Worm (Caenorhabditis elegans) whole organism, L4 larva: ENCODE measurements around the gene ugt-14.

ENCODE experiments used
- F10B5.3 ChIP-seq: sonication (generic microtip); optimal IDR thresholded peaks from 2 replicates; lab custom pipeline; 2016; ENCODE audit warnings: mild to moderate bottlenecking, missing genetic modification characterization, missing compliant biosample characterization
- F26F4.8 ChIP-seq: fragments of 200-800 bp; sonication (Bioruptor generic); conservative IDR thresholded peaks from 2 replicates; pipeline ENCODE4 v1.3.6; 2022; ENCODE audit warnings: missing genetic modification characterization, missing compliant biosample characterization
- T20F7.1 ChIP-seq: fragments of 200-800 bp; sonication (Bioruptor generic); optimal IDR thresholded peaks from 2 replicates; lab custom pipeline; 2018; ENCODE audit warnings: mild to moderate bottlenecking, missing genetic modification characterization, missing compliant biosample characterization
- Y48G9A.11 ChIP-seq: fragments of 200-800 bp; sonication (Bioruptor generic); IDR thresholded peaks from 2 replicates; pipeline ENCODE4 v1.3.6; 2022; ENCODE audit warnings: missing genetic modification reagents, missing genetic modification characterization, missing compliant biosample characterization
- Y5F2A.4 ChIP-seq: fragments of 200-800 bp; sonication (Bioruptor generic); optimal IDR thresholded peaks from 2 replicates; lab custom pipeline; 2018; ENCODE audit warnings: mild to moderate bottlenecking, missing genetic modification characterization, missing compliant biosample characterization
- Y75B8A.6 ChIP-seq: fragments of 200-800 bp; sonication (Bioruptor generic); IDR thresholded peaks from 2 replicates; pipeline ENCODE4 v1.3.6; 2022; ENCODE audit warnings: missing genetic modification reagents, missing genetic modification characterization, missing compliant biosample characterization
- aha-1 ChIP-seq: fragments of 150-350 bp; peaks from one replicate; lab custom pipeline; 2014; ENCODE audit warnings: missing biosample characterization, missing genetic modification characterization
- ceh-28 ChIP-seq: fragments of 150-350 bp; optimal IDR thresholded peaks from 2 replicates; lab custom pipeline; 2014; ENCODE audit warnings: missing biosample characterization, missing genetic modification reagents, missing genetic modification characterization
- ceh-62 ChIP-seq: sonication (generic microtip); optimal IDR thresholded peaks from 2 replicates; lab custom pipeline; 2017; ENCODE audit warnings: missing biosample characterization, missing genetic modification characterization
- cey-2 ChIP-seq: sonication (generic microtip); optimal IDR thresholded peaks from 3 replicates; lab custom pipeline; 2017; ENCODE audit warnings: missing genetic modification characterization, mild to moderate bottlenecking, missing compliant biosample characterization, antibody characterized with exemption, borderline replicate concordance; ENCODE audit not compliant: insufficient read depth
- daf-19 ChIP-seq: fragments of 200-800 bp; sonication (Bioruptor generic); conservative IDR thresholded peaks from 2 replicates; pipeline ENCODE4 v1.3.6; 2022; ENCODE audit warnings: missing genetic modification characterization, missing compliant biosample characterization
- dve-1 ChIP-seq: sonication (generic microtip); optimal IDR thresholded peaks from 2 replicates; lab custom pipeline; 2017; ENCODE audit warnings: antibody characterized with exemption, mild to moderate bottlenecking, missing genetic modification characterization, missing compliant biosample characterization; ENCODE audit not compliant: insufficient read depth
- hlh-11 ChIP-seq: fragments of 200-800 bp; sonication (Bioruptor generic); optimal IDR thresholded peaks from 2 replicates; lab custom pipeline; 2018; ENCODE audit warnings: mild to moderate bottlenecking, missing genetic modification characterization, missing compliant biosample characterization
- hmg-1.1 ChIP-seq: fragments of 200-800 bp; sonication (Bioruptor generic); IDR thresholded peaks from 2 replicates; pipeline ENCODE4 v1.3.6; 2022; ENCODE audit warnings: missing genetic modification reagents, missing genetic modification characterization, missing compliant biosample characterization
- jun-1 ChIP-seq: fragments of 150-350 bp; optimal IDR thresholded peaks from 2 replicates; lab custom pipeline; 2014; ENCODE audit warnings: missing biosample characterization, missing genetic modification reagents, missing genetic modification characterization
- lin-1 ChIP-seq: fragments of 200-800 bp; sonication (Bioruptor generic); IDR thresholded peaks from 2 replicates; pipeline ENCODE4 v1.3.6; 2022; ENCODE audit warnings: missing genetic modification reagents, missing genetic modification characterization, missing compliant biosample characterization
- lin-13 ChIP-seq: fragments of 150-350 bp; optimal IDR thresholded peaks from 2 replicates; lab custom pipeline; 2014; ENCODE audit warnings: missing biosample characterization, missing genetic modification reagents, missing genetic modification characterization
- lin-39 ChIP-seq: fragments of 150-350 bp; optimal IDR thresholded peaks from 2 replicates; lab custom pipeline; 2014; ENCODE audit warnings: missing biosample characterization, missing genetic modification reagents, missing genetic modification characterization
- madf-5 ChIP-seq, 2 experiments: fragments of 200-800 bp; sonication (Bioruptor generic); IDR thresholded peaks; 2 replicates each; pipeline ENCODE4 v1.3.6; 2022; ENCODE audit warnings: missing compliant biosample characterization in 2 of 2, missing genetic modification characterization in 2 of 2
- madf-9 ChIP-seq: fragments of 200-800 bp; sonication (Bioruptor generic); conservative IDR thresholded peaks from 2 replicates; pipeline ENCODE4 v1.3.6; 2022; ENCODE audit warnings: missing genetic modification reagents, missing genetic modification characterization, missing compliant biosample characterization
- mdl-1 ChIP-seq, 2 experiments: fragments of 150-350 bp in 1 of 2; sonication (generic microtip) in 1 of 2; optimal IDR thresholded peaks; 2 replicates each; lab custom pipeline; 2014 to 2017; ENCODE audit warnings: missing biosample characterization in 2 of 2, missing genetic modification characterization in 2 of 2
- mep-1 ChIP-seq: fragments of 150-350 bp; sonication (generic microtip); optimal IDR thresholded peaks from 3 replicates; lab custom pipeline; 2014; ENCODE audit warnings: missing biosample characterization, missing genetic modification characterization
- mxl-3 ChIP-seq: fragments of 200-800 bp; sonication (Bioruptor generic); optimal IDR thresholded peaks from 2 replicates; lab custom pipeline; 2018; ENCODE audit warnings: mild to moderate bottlenecking, missing genetic modification characterization, missing compliant biosample characterization
- nhr-10 ChIP-seq: fragments of 150-350 bp; optimal IDR thresholded peaks from 2 replicates; lab custom pipeline; 2014; ENCODE audit warnings: missing biosample characterization, missing genetic modification characterization
- nhr-102 ChIP-seq: sonication (generic microtip); optimal IDR thresholded peaks from 2 replicates; lab custom pipeline; 2016; ENCODE audit warnings: mild to moderate bottlenecking, missing genetic modification characterization, moderate library complexity, missing compliant biosample characterization
- nhr-11 ChIP-seq: fragments of 150-350 bp; optimal IDR thresholded peaks from 2 replicates; lab custom pipeline; 2014; ENCODE audit warnings: missing biosample characterization, missing genetic modification characterization
- nhr-28 ChIP-seq: fragments of 150-350 bp; optimal IDR thresholded peaks from 2 replicates; lab custom pipeline; 2014; ENCODE audit warnings: missing biosample characterization, missing genetic modification characterization
- nhr-41 ChIP-seq: fragments of 200-800 bp; sonication (Bioruptor generic); IDR thresholded peaks from 2 replicates; pipeline ENCODE4 v1.3.6; 2022; ENCODE audit warnings: missing genetic modification reagents, missing genetic modification characterization, missing compliant biosample characterization
- nhr-48 ChIP-seq: sonication (generic microtip); optimal IDR thresholded peaks from 2 replicates; lab custom pipeline; 2016; ENCODE audit warnings: mild to moderate bottlenecking, missing genetic modification characterization, missing compliant biosample characterization
- nhr-77 ChIP-seq: fragments of 150-350 bp; optimal IDR thresholded peaks from 2 replicates; lab custom pipeline; 2014; ENCODE audit warnings: missing biosample characterization, missing genetic modification characterization
- pha-4 ChIP-seq, 2 experiments: fragments of 150-350 bp in 1 of 2; fragments of 200-800 bp in 1 of 2; sonication (Bioruptor generic) in 1 of 2; IDR thresholded peaks in 1 of 2; optimal IDR thresholded peaks in 1 of 2; 2 replicates each; pipeline versions ENCODE4 v1.3.6 to Lab custom; 2014 to 2022; ENCODE audit warnings: missing genetic modification characterization in 2 of 2, missing genetic modification reagents in 2 of 2, missing biosample characterization in 1 of 2, missing compliant biosample characterization in 1 of 2
- set-16 ChIP-seq: fragments of 200-800 bp; sonication (Bioruptor generic); IDR thresholded peaks from 2 replicates; pipeline ENCODE4 v1.3.6; 2022; ENCODE audit warnings: missing genetic modification reagents, missing genetic modification characterization, missing compliant biosample characterization
- skn-1 ChIP-seq: fragments of 150-350 bp; optimal IDR thresholded peaks from 2 replicates; lab custom pipeline; 2014; ENCODE audit warnings: missing biosample characterization, missing genetic modification characterization
- snpc-1.2 ChIP-seq: fragments of 200-800 bp; sonication (Bioruptor generic); IDR thresholded peaks from 2 replicates; pipeline ENCODE4 v1.3.6; 2022; ENCODE audit warnings: missing genetic modification reagents, missing genetic modification characterization, missing compliant biosample characterization
- snpc-4 ChIP-seq: fragments of 150-350 bp; optimal IDR thresholded peaks from 2 replicates; lab custom pipeline; 2014; ENCODE audit warnings: missing biosample characterization, missing genetic modification characterization
- spr-1 ChIP-seq: sonication (generic microtip); optimal IDR thresholded peaks from 2 replicates; lab custom pipeline; 2016; ENCODE audit warnings: mild to moderate bottlenecking, missing genetic modification characterization, missing compliant biosample characterization
- unc-130 ChIP-seq: sonication (generic microtip); optimal IDR thresholded peaks from 2 replicates; lab custom pipeline; 2016; ENCODE audit warnings: missing genetic modification reagents, missing genetic modification characterization, missing compliant biosample characterization
- zag-1 ChIP-seq: fragments of 150-350 bp; optimal IDR thresholded peaks from 2 replicates; lab custom pipeline; 2014; ENCODE audit warnings: missing biosample characterization, missing genetic modification characterization
- zfp-3 ChIP-seq: fragments of 200-800 bp; sonication (Bioruptor generic); conservative IDR thresholded peaks from 2 replicates; pipeline ENCODE4 v1.3.6; 2022; ENCODE audit warnings: missing genetic modification reagents, missing genetic modification characterization, missing compliant biosample characterization
- zip-11 ChIP-seq: fragments of 200-800 bp; sonication (Bioruptor generic); IDR thresholded peaks from 2 replicates; pipeline ENCODE4 v1.3.6; 2022; ENCODE audit warnings: missing genetic modification characterization, missing compliant biosample characterization
- ztf-11 ChIP-seq: fragments of 150-350 bp; optimal IDR thresholded peaks from 2 replicates; lab custom pipeline; 2014; ENCODE audit warnings: missing biosample characterization, missing genetic modification characterization

ugt-14 gene

ce11 chrV:4918091-4918624, 12.1 kb downstream of the ugt-14 start, which contains the start of gene C02E7.7:
Gene C02E7.7 (minus strand): TSS chrV:4918574.
- TF ChIP-seq set-16 (GFP tag; lab: Robert Waterston, UW) (peak; percentile 80), zip-11 (GFP tag; lab: Robert Waterston, UW) (no peak)

ce11 chrV:4918664-4919257, 12.7 kb downstream of the ugt-14 start, which contains the start of gene C02E7.6:
Gene C02E7.6 (plus strand): TSS chrV:4919207.
- TF ChIP-seq mdl-1 (tag; optimal IDR thresholded peaks at IDR 0.05; lab: Kevin White, UChicago) (peak in 1 of 2 experiments; percentile 6), snpc-1.2 (GFP tag; lab: Robert Waterston, UW) (no peak), aha-1 (tag; lab: Kevin White, UChicago) (no peak), nhr-11 (no peak), zfp-3 (GFP tag; lab: Robert Waterston, UW) (no peak), unc-130 (GFP tag; lab: Kevin White, UChicago) (no peak), ztf-11 (tag; lab: Kevin White, UChicago) (no peak), madf-5 (GFP tag; IDR thresholded peaks at IDR 0.05; lab: Robert Waterston, UW) (no peak), jun-1 (no peak), dve-1 (no peak), lin-1 (GFP tag; lab: Robert Waterston, UW) (no peak), Y5F2A.4 (GFP tag; lab: Kevin White, UChicago) (no peak), F10B5.3 (tag; lab: Kevin White, UChicago) (no peak), daf-19 (no peak), hmg-1.1 (GFP tag; lab: Robert Waterston, UW) (no peak), lin-13 (no peak), skn-1 (tag; lab: Kevin White, UChicago) (no peak), nhr-77 (tag; lab: Kevin White, UChicago) (no peak), nhr-28 (tag; lab: Kevin White, UChicago) (peak; percentile 30), Y75B8A.6 (GFP tag; lab: Robert Waterston, UW) (no peak), ceh-28 (tag; lab: Kevin White, UChicago) (no peak), ceh-62 (tag; lab: Kevin White, UChicago) (no peak), zip-11 (GFP tag; lab: Robert Waterston, UW) (no peak), T20F7.1 (GFP tag; lab: Kevin White, UChicago) (no peak), zag-1 (no peak), nhr-48 (tag; lab: Kevin White, UChicago) (peak; percentile 93), nhr-41 (GFP tag; lab: Robert Waterston, UW) (no peak), nhr-102 (tag; lab: Kevin White, UChicago) (peak; percentile 62), spr-1 (tag; lab: Kevin White, UChicago) (peak; percentile 4), pha-4 (GFP tag; IDR thresholded peaks at IDR 0.05; lab: Robert Waterston, UW) (no peak), pha-4 (tag; optimal IDR thresholded peaks at IDR 0.05; lab: Kevin White, UChicago) (no peak), Y48G9A.11 (GFP tag; lab: Robert Waterston, UW) (no peak), cey-2 (tag; lab: Kevin White, UChicago) (peak; percentile 47), nhr-10 (peak; percentile 48), madf-9 (GFP tag; lab: Robert Waterston, UW) (no peak), set-16 (GFP tag; lab: Robert Waterston, UW) (no peak), lin-39 (no peak), F26F4.8 (no peak), mep-1 (tag; lab: Kevin White, UChicago) (no peak), mxl-3 (peak; percentile 43), hlh-11 (tag; lab: Kevin White, UChicago) (peak; percentile 69), snpc-4 (tag; lab: Kevin White, UChicago) (no peak)
